Worm (Caenorhabditis elegans): ENCODE measurements around the gene ran-2.

ce11 chrIII:7979659-7980058, 46.3 kb downstream of the ran-2 start, which contains the start of gene clp-1:
- TF ChIP-seq snpc-1.2 (GFP tag; IDR thresholded peaks at IDR 0.05) (no peak), unc-62 (GFP tag; optimal IDR thresholded peaks at IDR 0.05 in 1 of 2) (no peak), unc-62 (tag; optimal IDR thresholded peaks at IDR 0.05) (no peak), D1046.2 (GFP tag; IDR thresholded peaks at IDR 0.05) (no peak), ceh-20 (GFP tag; IDR thresholded peaks at IDR 0.05) (no peak), lin-15B (tag; optimal IDR thresholded peaks at IDR 0.05) (no peak), pha-4 (GFP tag; IDR thresholded peaks at IDR 0.05) (no peak), pha-4 (tag; optimal IDR thresholded peaks at IDR 0.05) (no peak)
